Fruit fly (Drosophila melanogaster) whole organism, embryonic: Measurements from ENCODE around the gene CG32573.

Experiments
- CG11723 ChIP-seq: fragments of 200-800 bp; sonication (Bioruptor generic); optimal IDR thresholded peaks from 2 replicates; lab custom pipeline; 2017; ENCODE audit warnings: missing biosample characterization, mild to moderate bottlenecking, missing genetic modification characterization
- CG1233 ChIP-seq: fragments of 200-800 bp; sonication (Bioruptor generic); optimal IDR thresholded peaks from 4 replicates; lab custom pipeline; 2018; ENCODE audit warnings: missing biosample characterization, mild to moderate bottlenecking, missing genetic modification characterization
- CG12659 ChIP-seq: fragments of 200-800 bp; sonication (Bioruptor generic); optimal IDR thresholded peaks from 3 replicates; lab custom pipeline; 2017; ENCODE audit warnings: mild to moderate bottlenecking, missing biosample characterization, missing genetic modification reagents, missing genetic modification characterization
- CG13775 ChIP-seq: fragments of 200-800 bp; sonication (Bioruptor generic); optimal IDR thresholded peaks from 3 replicates; lab custom pipeline; 2017; ENCODE audit warnings: missing biosample characterization, mild to moderate bottlenecking, missing genetic modification characterization
- CG14050 ChIP-seq: fragments of 200-800 bp; sonication (Bioruptor generic); IDR thresholded peaks from 3 replicates; pipeline ENCODE4 v1.3.6; 2022; ENCODE audit warnings: missing biosample characterization, missing genetic modification characterization
- CG15011 ChIP-seq: fragments of 200-800 bp; sonication (Bioruptor generic); optimal IDR thresholded peaks from 3 replicates; lab custom pipeline; 2018; ENCODE audit warnings: missing biosample characterization, mild to moderate bottlenecking, missing genetic modification characterization
- CG1529 ChIP-seq: fragments of 200-800 bp; sonication (Bioruptor generic); optimal IDR thresholded peaks from 3 replicates; lab custom pipeline; 2018; ENCODE audit warnings: missing biosample characterization, missing genetic modification characterization
- CG18476 ChIP-seq: fragments of 200-800 bp; sonication (Bioruptor generic); optimal IDR thresholded peaks from 2 replicates; lab custom pipeline; 2016; ENCODE audit warnings: missing biosample characterization, mild to moderate bottlenecking, missing genetic modification characterization
- CG2712 ChIP-seq: fragments of 200-800 bp; optimal IDR thresholded peaks from 3 replicates; lab custom pipeline; 2019; ENCODE audit warnings: missing biosample characterization, mild to moderate bottlenecking, missing genetic modification characterization, moderate library complexity
- CG3065 ChIP-seq: fragments of 200-800 bp; sonication (Bioruptor generic); optimal IDR thresholded peaks from 2 replicates; lab custom pipeline; 2016; ENCODE audit warnings: missing biosample characterization, missing genetic modification characterization
- CG31224 ChIP-seq: fragments of 200-800 bp; sonication (Bioruptor generic); IDR thresholded peaks from 2 replicates; pipeline ENCODE4 v1.3.6; 2022; ENCODE audit warnings: missing biosample characterization, missing genetic modification characterization
- CG6175 ChIP-seq: fragments of 200-800 bp; sonication (Bioruptor generic); IDR thresholded peaks from 3 replicates; pipeline ENCODE4 v1.3.6; 2022; ENCODE audit warnings: missing biosample characterization, missing genetic modification characterization
- CG6791 ChIP-seq: fragments of 200-800 bp; sonication (Bioruptor generic); IDR thresholded peaks from 3 replicates; pipeline ENCODE4 v1.3.6; 2022; ENCODE audit warnings: missing biosample characterization, missing genetic modification characterization; ENCODE audit not compliant: partially characterized antibody
- CG8281 ChIP-seq: fragments of 200-800 bp; sonication (Bioruptor generic); optimal IDR thresholded peaks from 2 replicates; lab custom pipeline; 2018; ENCODE audit warnings: missing biosample characterization, mild to moderate bottlenecking, missing genetic modification characterization, moderate library complexity
- CG8290 ChIP-seq, 3 experiments: fragments of 200-800 bp; sonication (Bioruptor generic); optimal IDR thresholded peaks; 2 replicates each; lab custom pipeline; 2016 to 2019; ENCODE audit warnings: missing biosample characterization in 3 of 3, missing genetic modification characterization in 3 of 3, mild to moderate bottlenecking in 2 of 3, moderate library complexity in 1 of 3
- CHES-1-like ChIP-seq: fragments of 200-800 bp; sonication (Bioruptor generic); optimal IDR thresholded peaks from 2 replicates; lab custom pipeline; 2016; ENCODE audit warnings: missing biosample characterization, missing genetic modification characterization
- CrebB ChIP-seq: fragments of 200-800 bp; sonication (Bioruptor generic); optimal IDR thresholded peaks from 3 replicates; lab custom pipeline; 2018; ENCODE audit warnings: missing biosample characterization, mild to moderate bottlenecking, missing genetic modification characterization
- Dll ChIP-seq: fragments of 200-800 bp; sonication (Bioruptor generic); IDR thresholded peaks from 4 replicates; pipeline ENCODE4 v1.3.6; 2022; ENCODE audit warnings: missing biosample characterization, missing genetic modification characterization; ENCODE audit not compliant: partially characterized antibody
- Dref ChIP-seq: fragments of 200-800 bp; sonication (Bioruptor generic); IDR thresholded peaks from 2 replicates; pipeline ENCODE4 v1.3.6; 2022; ENCODE audit warnings: missing biosample characterization, missing genetic modification characterization
- Drgx ChIP-seq: fragments of 200-800 bp; sonication (Bioruptor generic); IDR thresholded peaks from 2 replicates; pipeline ENCODE4 v1.3.6; 2022; ENCODE audit warnings: missing biosample characterization, missing genetic modification characterization
- Ets65A ChIP-seq: fragments of 200-800 bp; sonication (Bioruptor generic); peaks from one replicate; lab custom pipeline; 2016; ENCODE audit warnings: missing biosample characterization, missing genetic modification characterization
- Ets97D ChIP-seq: fragments of 200-800 bp; sonication (Bioruptor generic); optimal IDR thresholded peaks from 3 replicates; lab custom pipeline; 2016; ENCODE audit warnings: missing biosample characterization, missing genetic modification characterization
- Gsc ChIP-seq: fragments of 200-800 bp; sonication (Bioruptor generic); IDR thresholded peaks from 2 replicates; pipeline ENCODE4 v1.3.6; 2022; ENCODE audit warnings: missing biosample characterization, missing genetic modification characterization
- HHEX ChIP-seq: fragments of 200-800 bp; sonication (Bioruptor generic); optimal IDR thresholded peaks from 3 replicates; lab custom pipeline; 2017; ENCODE audit warnings: missing biosample characterization, mild to moderate bottlenecking, missing genetic modification characterization, missing genetic modification reagents
- HmgZ ChIP-seq: fragments of 200-800 bp; sonication (Bioruptor generic); optimal IDR thresholded peaks from 2 replicates; lab custom pipeline; 2018; ENCODE audit warnings: missing biosample characterization, mild to moderate bottlenecking, missing genetic modification characterization
- MESR4 ChIP-seq: fragments of 200-800 bp; sonication (Bioruptor generic); optimal IDR thresholded peaks from 2 replicates; lab custom pipeline; 2018; ENCODE audit warnings: missing biosample characterization, mild to moderate bottlenecking, missing genetic modification characterization, moderate library complexity
- Mes4 ChIP-seq: fragments of 200-800 bp; sonication (Bioruptor generic); optimal IDR thresholded peaks from 2 replicates; lab custom pipeline; 2016; ENCODE audit warnings: missing biosample characterization, missing genetic modification characterization
- Mrtf ChIP-seq: fragments of 200-800 bp; sonication (Bioruptor generic); IDR thresholded peaks from 3 replicates; pipeline ENCODE4 v1.3.6; 2022; ENCODE audit warnings: missing biosample characterization, missing genetic modification characterization
- NFAT ChIP-seq: fragments of 200-800 bp; sonication (Bioruptor generic); IDR thresholded peaks from 2 replicates; pipeline ENCODE4 v1.3.6; 2022; ENCODE audit warnings: missing biosample characterization, missing genetic modification characterization
- Neu2 ChIP-seq: fragments of 200-800 bp; sonication (Bioruptor generic); optimal IDR thresholded peaks from 3 replicates; lab custom pipeline; 2016; ENCODE audit warnings: missing biosample characterization, missing genetic modification characterization, borderline replicate concordance
- Nf-YA ChIP-seq: fragments of 200-800 bp; sonication (Bioruptor generic); IDR thresholded peaks from 2 replicates; pipeline ENCODE4 v1.3.6; 2022; ENCODE audit warnings: missing biosample characterization, missing genetic modification characterization
- Opbp ChIP-seq: fragments of 200-800 bp; sonication (Bioruptor generic); IDR thresholded peaks from 3 replicates; pipeline ENCODE4 v1.3.6; 2022; ENCODE audit warnings: missing biosample characterization, missing genetic modification characterization; ENCODE audit not compliant: partially characterized antibody
- PHDP ChIP-seq: fragments of 200-800 bp; sonication (Bioruptor generic); optimal IDR thresholded peaks from 3 replicates; lab custom pipeline; 2018; ENCODE audit warnings: missing biosample characterization, mild to moderate bottlenecking, missing genetic modification characterization, moderate library complexity
- Ssrp ChIP-seq: fragments of 200-800 bp; sonication (Bioruptor generic); optimal IDR thresholded peaks from 2 replicates; lab custom pipeline; 2018; ENCODE audit warnings: missing biosample characterization, mild to moderate bottlenecking, missing genetic modification characterization, moderate library complexity
- Xbp1 ChIP-seq: fragments of 200-800 bp; sonication (Bioruptor generic); optimal IDR thresholded peaks from 3 replicates; lab custom pipeline; 2016; ENCODE audit warnings: missing biosample characterization, mild to moderate bottlenecking, missing genetic modification characterization
- ato ChIP-seq: fragments of 200-800 bp; sonication (Bioruptor generic); IDR thresholded peaks from 2 replicates; pipeline ENCODE4 v1.3.6; 2022; ENCODE audit warnings: missing biosample characterization, missing genetic modification characterization; ENCODE audit not compliant: partially characterized antibody
- cg ChIP-seq: fragments of 200-800 bp; sonication (Bioruptor generic); optimal IDR thresholded peaks from 3 replicates; lab custom pipeline; 2019; ENCODE audit warnings: missing biosample characterization, mild to moderate bottlenecking, missing genetic modification characterization, moderate library complexity
- ci ChIP-seq: fragments of 200-800 bp; sonication (Bioruptor generic); IDR thresholded peaks from 3 replicates; pipeline ENCODE4 v1.3.6; 2022; ENCODE audit warnings: missing biosample characterization, missing genetic modification characterization
- crp ChIP-seq, 2 experiments: fragments of 200-800 bp; sonication (Bioruptor generic); optimal IDR thresholded peaks; 2 replicates in 1 of 2; 3 replicates in 1 of 2; lab custom pipeline; 2017; ENCODE audit warnings: missing biosample characterization in 2 of 2, missing genetic modification characterization in 2 of 2, mild to moderate bottlenecking in 1 of 2, moderate library complexity in 1 of 2
- dati ChIP-seq: fragments of 200-800 bp; sonication (Bioruptor generic); IDR thresholded peaks from 2 replicates; pipeline ENCODE4 v1.3.6; 2022; ENCODE audit warnings: missing biosample characterization, missing genetic modification characterization
- fd3F ChIP-seq: fragments of 200-800 bp; sonication (Bioruptor generic); optimal IDR thresholded peaks from 2 replicates; lab custom pipeline; 2018; ENCODE audit warnings: missing biosample characterization, mild to moderate bottlenecking, missing genetic modification characterization, moderate library complexity
- gsb ChIP-seq: fragments of 200-800 bp; sonication (Bioruptor generic); IDR thresholded peaks from 2 replicates; pipeline ENCODE4 v1.3.6; 2022; ENCODE audit warnings: missing biosample characterization, missing genetic modification characterization
- ken ChIP-seq: fragments of 200-800 bp; sonication (Bioruptor generic); IDR thresholded peaks from 3 replicates; pipeline ENCODE4 v1.3.6; 2022; ENCODE audit warnings: missing biosample characterization, missing genetic modification characterization
- lbe ChIP-seq: fragments of 200-800 bp; sonication (Bioruptor generic); optimal IDR thresholded peaks from 2 replicates; lab custom pipeline; 2016; ENCODE audit warnings: missing biosample characterization, mild to moderate bottlenecking, missing genetic modification characterization
- luna ChIP-seq: fragments of 200-800 bp; sonication (Bioruptor generic); optimal IDR thresholded peaks from 2 replicates; lab custom pipeline; 2016; ENCODE audit warnings: missing biosample characterization, missing genetic modification characterization
- pfk ChIP-seq: fragments of 200-800 bp; sonication (Bioruptor generic); optimal IDR thresholded peaks from 2 replicates; lab custom pipeline; 2018; ENCODE audit warnings: missing biosample characterization, mild to moderate bottlenecking, missing genetic modification characterization, moderate library complexity
- seq ChIP-seq: fragments of 200-800 bp; sonication (Bioruptor generic); IDR thresholded peaks from 2 replicates; pipeline ENCODE4 v1.3.6; 2022; ENCODE audit warnings: missing biosample characterization, missing genetic modification characterization
- slou ChIP-seq: fragments of 200-800 bp; sonication (Bioruptor generic); optimal IDR thresholded peaks from 3 replicates; lab custom pipeline; 2016; ENCODE audit warnings: missing biosample characterization, missing genetic modification characterization
- tup ChIP-seq: fragments of 200-800 bp; sonication (Bioruptor generic); optimal IDR thresholded peaks from 2 replicates; lab custom pipeline; 2016; ENCODE audit warnings: missing biosample characterization, mild to moderate bottlenecking, missing genetic modification characterization, moderate library complexity
- yki ChIP-seq: fragments of >200 bp; optimal IDR thresholded peaks from 3 replicates; lab custom pipeline; 2018
- zfh1 ChIP-seq: fragments of 200-800 bp; sonication (Bioruptor generic); IDR thresholded peaks from 3 replicates; pipeline ENCODE4 v1.3.6; 2022; ENCODE audit warnings: missing biosample characterization, missing genetic modification characterization

Gene CG32573

DNA sequence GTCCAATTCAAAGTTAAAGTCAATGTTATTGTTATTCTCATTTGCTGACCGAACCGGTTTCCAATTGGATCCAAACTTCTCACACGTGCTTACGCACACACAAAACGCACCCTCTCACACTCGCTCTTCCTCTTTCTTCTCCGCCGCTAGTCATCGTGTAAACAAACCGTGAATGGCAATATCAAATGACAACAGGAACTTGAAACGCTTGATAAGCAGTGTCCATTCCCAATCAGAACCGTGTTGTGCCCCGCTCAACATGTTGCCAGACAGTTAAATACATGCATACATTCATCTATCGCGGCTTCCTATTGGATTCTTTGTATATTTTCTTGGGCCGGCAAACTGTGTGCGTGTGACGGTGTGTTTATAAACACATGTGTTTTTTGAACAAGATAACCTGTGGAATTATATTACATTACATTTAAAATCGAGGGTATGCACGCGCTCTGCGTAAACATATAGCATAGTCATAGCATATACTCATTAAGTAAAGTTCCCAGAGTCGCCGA, 4.6 kb downstream of the CG32573 start (continued):
- TF ChIP-seq Ets65A (GFP tag; lab: Kevin White, UChicago) (no peak), CG31224 (GFP tag; lab: Robert Waterston, UW) (no peak), ci (GFP tag; lab: Robert Waterston, UW) (no peak), CHES-1-like (GFP tag; lab: Kevin White, UChicago) (peak; percentile 34), ken (GFP tag; lab: Robert Waterston, UW) (no peak), CG6175 (GFP tag; lab: Robert Waterston, UW) (no peak), Xbp1 (no peak), Gsc (GFP tag; lab: Robert Waterston, UW) (no peak), CG3065 (GFP tag; lab: Kevin White, UChicago) (no peak), HHEX (GFP tag; lab: Kevin White, UChicago) (no peak), gsb (GFP tag; lab: Robert Waterston, UW) (no peak), PHDP (tag; lab: Kevin White, UChicago) (no peak), luna (no peak), CG13775 (no peak), Opbp (GFP tag; lab: Robert Waterston, UW) (no peak), Mrtf (GFP tag; lab: Robert Waterston, UW) (no peak), cg (GFP tag; lab: Kevin White, UChicago) (peak; percentile 90), Drgx (GFP tag; lab: Robert Waterston, UW) (no peak), yki (lab: Kevin White, UChicago) (no peak), HmgZ (peak; percentile 57), Mes4 (GFP tag; lab: Kevin White, UChicago) (no peak), lbe (no peak), Neu2 (GFP tag; lab: Kevin White, UChicago) (no peak), dati (GFP tag; lab: Robert Waterston, UW) (no peak), CG2712 (peak; percentile 45), crp (GFP tag; optimal IDR thresholded peaks at IDR 0.05; lab: Kevin White, UChicago) (no peak), tup (GFP tag; lab: Kevin White, UChicago) (no peak), CG8290 (GFP tag; optimal IDR thresholded peaks at IDR 0.05; lab: Kevin White, UChicago) (no peak), CG8290 (tag; optimal IDR thresholded peaks at IDR 0.05; lab: Kevin White, UChicago) (peak in 1 of 2 experiments; percentile 28), NFAT (no peak), CG12659 (no peak), CG1233 (GFP tag; lab: Kevin White, UChicago) (no peak), Ets97D (GFP tag; lab: Kevin White, UChicago) (no peak), seq (GFP tag; lab: Robert Waterston, UW) (no peak), ato (GFP tag; lab: Robert Waterston, UW) (no peak), pfk (GFP tag; lab: Kevin White, UChicago) (no peak), CG15011 (GFP tag; lab: Kevin White, UChicago) (no peak), CG6791 (GFP tag; lab: Robert Waterston, UW) (no peak), CG18476 (no peak), zfh1 (GFP tag; lab: Robert Waterston, UW) (no peak), CG8281 (tag; lab: Kevin White, UChicago) (peak; percentile 4), CG11723 (no peak), slou (no peak), Nf-YA (GFP tag; lab: Robert Waterston, UW) (no peak), Dll (GFP tag; lab: Robert Waterston, UW) (0 out of 4 replicates have a peak, but pooled peaks have one; percentile 13), fd3F (GFP tag; lab: Kevin White, UChicago) (no peak), Dref (GFP tag; lab: Robert Waterston, UW) (no peak), CrebB (tag; lab: Kevin White, UChicago) (peak; percentile 49), Ssrp (tag; lab: Kevin White, UChicago) (no peak), CG14050 (no peak), CG1529 (GFP tag; lab: Kevin White, UChicago) (no peak), MESR4 (GFP tag; lab: Kevin White, UChicago) (no peak)
